Fruit fly (Drosophila melanogaster) whole organism, embryonic: ENCODE measurements around the gene CG42656.
A peak's percentile ranks its signal among the peaks of the same experiment; 100 is the strongest.

ENCODE experiments used
- CG10321 ChIP-seq: fragments of 200-800 bp; sonication (Bioruptor generic); IDR thresholded peaks from 2 replicates; pipeline ENCODE4 v1.3.6; 2022; ENCODE audit warnings: missing biosample characterization, missing genetic modification characterization
- CG10366 ChIP-seq: fragments of 200-800 bp; sonication (Bioruptor generic); IDR thresholded peaks from 2 replicates; pipeline ENCODE4 v1.3.6; 2022; ENCODE audit warnings: missing biosample characterization, missing genetic modification characterization
- CG10959 ChIP-seq: fragments of 200-800 bp; sonication (Bioruptor generic); IDR thresholded peaks from 2 replicates; pipeline ENCODE4 v1.3.6; 2022; ENCODE audit warnings: missing biosample characterization, missing genetic modification characterization
- CG11456 ChIP-seq: fragments of 200-800 bp; sonication (Bioruptor generic); IDR thresholded peaks from 3 replicates; pipeline ENCODE4 v1.3.6; 2022; ENCODE audit warnings: missing biosample characterization, missing genetic modification characterization
- CG11723 ChIP-seq: fragments of 200-800 bp; sonication (Bioruptor generic); optimal IDR thresholded peaks from 2 replicates; lab custom pipeline; 2017; ENCODE audit warnings: missing biosample characterization, mild to moderate bottlenecking, missing genetic modification characterization
- CG12659 ChIP-seq: fragments of 200-800 bp; sonication (Bioruptor generic); optimal IDR thresholded peaks from 3 replicates; lab custom pipeline; 2017; ENCODE audit warnings: mild to moderate bottlenecking, missing biosample characterization, missing genetic modification reagents, missing genetic modification characterization
- CG13894 ChIP-seq: fragments of 200-800 bp; sonication (Bioruptor generic); optimal IDR thresholded peaks from 3 replicates; lab custom pipeline; 2018; ENCODE audit warnings: missing biosample characterization, mild to moderate bottlenecking, missing genetic modification characterization, moderate library complexity
- CG15011 ChIP-seq: fragments of 200-800 bp; sonication (Bioruptor generic); optimal IDR thresholded peaks from 3 replicates; lab custom pipeline; 2018; ENCODE audit warnings: missing biosample characterization, mild to moderate bottlenecking, missing genetic modification characterization
- CG15269 ChIP-seq: fragments of 200-800 bp; sonication (Bioruptor generic); optimal IDR thresholded peaks from 2 replicates; lab custom pipeline; 2018; ENCODE audit warnings: missing biosample characterization, mild to moderate bottlenecking, missing genetic modification characterization, moderate library complexity
- CG15514 ChIP-seq: fragments of 200-800 bp; sonication (Bioruptor generic); optimal IDR thresholded peaks from 3 replicates; lab custom pipeline; 2017; ENCODE audit warnings: missing biosample characterization, missing genetic modification characterization, mild to moderate bottlenecking, moderate library complexity, missing genetic modification reagents
- CG1602 ChIP-seq: fragments of 200-800 bp; sonication (Bioruptor generic); optimal IDR thresholded peaks from 3 replicates; lab custom pipeline; 2016; ENCODE audit warnings: missing biosample characterization, missing genetic modification characterization
- CG1832 ChIP-seq: fragments of 200-800 bp; sonication (Bioruptor generic); optimal IDR thresholded peaks from 2 replicates; lab custom pipeline; 2017; ENCODE audit warnings: missing biosample characterization, mild to moderate bottlenecking, missing genetic modification characterization, inconsistent platforms
- CG18764 ChIP-seq: fragments of 200-800 bp; sonication (Bioruptor generic); optimal IDR thresholded peaks from 3 replicates; lab custom pipeline; 2016; ENCODE audit warnings: missing biosample characterization, missing genetic modification characterization
- CG2678 ChIP-seq: fragments of 200-800 bp; sonication (Bioruptor generic); optimal IDR thresholded peaks from 3 replicates; lab custom pipeline; 2019; ENCODE audit warnings: missing biosample characterization, mild to moderate bottlenecking, missing genetic modification characterization, moderate library complexity
- CG30020 ChIP-seq: fragments of 200-800 bp; optimal IDR thresholded peaks from 2 replicates; lab custom pipeline; 2019; ENCODE audit warnings: missing biosample characterization, mild to moderate bottlenecking, missing genetic modification characterization, moderate library complexity
- CG30403 ChIP-seq: fragments of 200-800 bp; sonication (Bioruptor generic); optimal IDR thresholded peaks from 3 replicates; lab custom pipeline; 2016; ENCODE audit warnings: missing biosample characterization, missing genetic modification characterization
- CG3281 ChIP-seq: fragments of 200-800 bp; sonication (Bioruptor generic); optimal IDR thresholded peaks from 3 replicates; lab custom pipeline; 2017; ENCODE audit warnings: missing biosample characterization, mild to moderate bottlenecking, missing genetic modification characterization
- CG3407 ChIP-seq: fragments of 200-800 bp; sonication (Bioruptor generic); optimal IDR thresholded peaks from 2 replicates; lab custom pipeline; 2018; ENCODE audit warnings: missing biosample characterization, mild to moderate bottlenecking, missing genetic modification characterization
- CG4730 ChIP-seq: fragments of 200-800 bp; sonication (Bioruptor generic); IDR thresholded peaks from 2 replicates; pipeline ENCODE4 v1.3.6; 2022; ENCODE audit warnings: missing biosample characterization, missing genetic modification characterization
- CG4820 ChIP-seq: fragments of 200-800 bp; sonication (Bioruptor generic); optimal IDR thresholded peaks from 3 replicates; lab custom pipeline; 2016; ENCODE audit warnings: missing biosample characterization, missing genetic modification characterization
- CG6683 ChIP-seq: fragments of 200-800 bp; sonication (Bioruptor generic); optimal IDR thresholded peaks from 2 replicates; lab custom pipeline; 2017; ENCODE audit warnings: missing biosample characterization, mild to moderate bottlenecking, missing genetic modification characterization, missing genetic modification reagents
- CG8359 ChIP-seq: fragments of 200-800 bp; sonication (Bioruptor generic); optimal IDR thresholded peaks from 2 replicates; lab custom pipeline; 2017; ENCODE audit warnings: missing biosample characterization, mild to moderate bottlenecking, missing genetic modification characterization, borderline replicate concordance
- CoRest ChIP-seq: fragments of 200-800 bp; sonication (Bioruptor generic); optimal IDR thresholded peaks from 3 replicates; lab custom pipeline; 2018; ENCODE audit warnings: missing biosample characterization, mild to moderate bottlenecking, missing genetic modification characterization, moderate library complexity
- H2.0 ChIP-seq: fragments of 200-800 bp; sonication (Bioruptor generic); IDR thresholded peaks from 2 replicates; pipeline ENCODE4 v1.3.6; 2022; ENCODE audit warnings: missing biosample characterization, missing genetic modification characterization
- HHEX ChIP-seq: fragments of 200-800 bp; sonication (Bioruptor generic); optimal IDR thresholded peaks from 3 replicates; lab custom pipeline; 2017; ENCODE audit warnings: missing biosample characterization, mild to moderate bottlenecking, missing genetic modification characterization, missing genetic modification reagents
- Hr3 ChIP-seq: fragments of 200-800 bp; sonication (Bioruptor generic); optimal IDR thresholded peaks from 3 replicates; lab custom pipeline; 2016; ENCODE audit warnings: missing biosample characterization, missing genetic modification characterization
- Hr51 ChIP-seq, 2 experiments: fragments of 200-800 bp; sonication (Bioruptor generic); optimal IDR thresholded peaks; 2 replicates in 1 of 2; 3 replicates in 1 of 2; lab custom pipeline; 2016 to 2018; ENCODE audit warnings: missing biosample characterization in 2 of 2, missing genetic modification characterization in 2 of 2, mild to moderate bottlenecking in 1 of 2, moderate library complexity in 1 of 2
- Jarid2 ChIP-seq: fragments of 200-800 bp; sonication (Bioruptor generic); optimal IDR thresholded peaks from 3 replicates; lab custom pipeline; 2017; ENCODE audit warnings: mild to moderate bottlenecking, missing biosample characterization, missing genetic modification reagents, missing genetic modification characterization
- NC2α ChIP-seq: fragments of 200-800 bp; sonication (Bioruptor generic); optimal IDR thresholded peaks from 2 replicates; lab custom pipeline; 2016; ENCODE audit warnings: missing biosample characterization, missing genetic modification characterization
- NC2β ChIP-seq: fragments of 200-800 bp; sonication (Bioruptor generic); optimal IDR thresholded peaks from 2 replicates; lab custom pipeline; 2016; ENCODE audit warnings: missing biosample characterization, missing genetic modification characterization
- Nf-YB ChIP-seq: fragments of 200-800 bp; sonication (Bioruptor generic); optimal IDR thresholded peaks from 3 replicates; lab custom pipeline; 2019; ENCODE audit warnings: missing biosample characterization, mild to moderate bottlenecking, missing genetic modification characterization, moderate library complexity
- Opbp ChIP-seq: fragments of 200-800 bp; sonication (Bioruptor generic); IDR thresholded peaks from 3 replicates; pipeline ENCODE4 v1.3.6; 2022; ENCODE audit warnings: missing biosample characterization, missing genetic modification characterization; ENCODE audit not compliant: partially characterized antibody
- PHDP ChIP-seq: fragments of 200-800 bp; sonication (Bioruptor generic); optimal IDR thresholded peaks from 3 replicates; lab custom pipeline; 2018; ENCODE audit warnings: missing biosample characterization, mild to moderate bottlenecking, missing genetic modification characterization, moderate library complexity
- Xrp1 ChIP-seq: fragments of 200-800 bp; sonication (Bioruptor generic); IDR thresholded peaks from 2 replicates; pipeline ENCODE4 v1.3.6; 2022; ENCODE audit warnings: missing biosample characterization, missing genetic modification characterization
- ac ChIP-seq: fragments of 200-800 bp; sonication (Bioruptor generic); optimal IDR thresholded peaks from 3 replicates; lab custom pipeline; 2017; ENCODE audit warnings: missing biosample characterization, mild to moderate bottlenecking, missing genetic modification characterization
- bcd ChIP-seq: fragments of 200-800 bp; sonication (Bioruptor generic); optimal IDR thresholded peaks from 2 replicates; lab custom pipeline; 2017; ENCODE audit warnings: missing biosample characterization, mild to moderate bottlenecking, missing genetic modification characterization
- btn ChIP-seq: fragments of 200-800 bp; sonication (Bioruptor generic); optimal IDR thresholded peaks from 2 replicates; lab custom pipeline; 2016; ENCODE audit warnings: missing biosample characterization, missing genetic modification characterization
- cato ChIP-seq: fragments of 200-800 bp; sonication (Bioruptor generic); optimal IDR thresholded peaks from 2 replicates; lab custom pipeline; 2016; ENCODE audit warnings: missing biosample characterization, missing genetic modification characterization, borderline replicate concordance
- crc ChIP-seq: fragments of 200-800 bp; sonication (Bioruptor generic); optimal IDR thresholded peaks from 2 replicates; lab custom pipeline; 2016; ENCODE audit warnings: missing biosample characterization, missing genetic modification characterization
- crol ChIP-seq: fragments of 200-800 bp; sonication (Bioruptor generic); IDR thresholded peaks from 2 replicates; pipeline ENCODE4 v1.3.6; 2022; ENCODE audit warnings: missing biosample characterization, missing genetic modification characterization
- gem ChIP-seq: fragments of 200-800 bp; sonication (Bioruptor generic); optimal IDR thresholded peaks from 2 replicates; lab custom pipeline; 2019; ENCODE audit warnings: missing biosample characterization, mild to moderate bottlenecking, missing genetic modification characterization, moderate library complexity
- grau ChIP-seq: fragments of 200-800 bp; optimal IDR thresholded peaks from 3 replicates; lab custom pipeline; 2019; ENCODE audit warnings: missing biosample characterization, mild to moderate bottlenecking, missing genetic modification characterization, moderate library complexity
- ken ChIP-seq: fragments of 200-800 bp; sonication (Bioruptor generic); IDR thresholded peaks from 3 replicates; pipeline ENCODE4 v1.3.6; 2022; ENCODE audit warnings: missing biosample characterization, missing genetic modification characterization
- repo ChIP-seq: fragments of 200-800 bp; sonication (Bioruptor generic); optimal IDR thresholded peaks from 2 replicates; lab custom pipeline; 2016; ENCODE audit warnings: missing biosample characterization, missing genetic modification characterization
- tin ChIP-seq: fragments of 200-800 bp; sonication (Bioruptor generic); optimal IDR thresholded peaks from 3 replicates; lab custom pipeline; 2016; ENCODE audit warnings: missing biosample characterization, missing genetic modification characterization
- tna ChIP-seq: fragments of 200-800 bp; sonication (Bioruptor generic); IDR thresholded peaks from 2 replicates; pipeline ENCODE4 v1.3.6; 2022; ENCODE audit warnings: missing biosample characterization, missing genetic modification characterization; ENCODE audit not compliant: partially characterized antibody
- ttk ChIP-seq: fragments of 200-800 bp; sonication (Bioruptor generic); IDR thresholded peaks from 2 replicates; pipeline ENCODE4 v2.1.2; 2022; ENCODE audit warnings: missing biosample characterization, missing genetic modification characterization
- vnd ChIP-seq: fragments of 200-800 bp; sonication (Bioruptor generic); IDR thresholded peaks from 3 replicates; pipeline ENCODE4 v1.3.6; 2022; ENCODE audit warnings: missing biosample characterization, missing genetic modification characterization; ENCODE audit not compliant: partially characterized antibody
- wek ChIP-seq: fragments of 200-800 bp; sonication (Bioruptor generic); optimal IDR thresholded peaks from 3 replicates; lab custom pipeline; 2018; ENCODE audit warnings: missing biosample characterization, mild to moderate bottlenecking, missing genetic modification characterization, moderate library complexity
- wor ChIP-seq: fragments of 200-800 bp; sonication (Bioruptor generic); IDR thresholded peaks from 2 replicates; pipeline ENCODE4 v1.3.6; 2022; ENCODE audit warnings: missing biosample characterization, missing genetic modification characterization

The CG42656 gene

DNA sequence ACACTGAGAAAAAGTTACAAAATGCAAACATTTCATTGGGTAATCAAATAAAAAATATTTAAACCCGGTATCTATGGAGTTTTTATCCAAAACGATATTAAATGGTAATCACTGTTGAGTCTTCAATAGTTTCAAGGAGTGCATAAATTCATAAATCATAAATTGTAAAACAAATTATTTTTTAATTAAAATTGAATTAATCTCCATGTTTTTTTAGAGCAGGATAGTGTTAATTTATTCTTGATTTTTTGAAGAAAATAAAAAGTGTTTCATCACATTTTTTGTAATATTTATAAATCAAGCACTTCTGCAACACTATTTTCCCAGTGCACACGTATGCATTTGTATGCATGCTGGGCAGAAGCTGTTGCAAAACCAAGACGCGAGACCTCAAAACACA, 2.2 kb downstream of the CG42656 start (continued):
- TF ChIP-seq CG11456 (GFP tag; lab: Robert Waterston, UW) (no peak), HHEX (GFP tag; lab: Kevin White, UChicago) (peak; percentile 43), wor (GFP tag; lab: Robert Waterston, UW) (peak; percentile 46; the same call in 1 of the 2 replicates), btn (GFP tag; lab: Kevin White, UChicago) (no peak), CG15514 (GFP tag; lab: Kevin White, UChicago) (no peak), CG10366 (GFP tag; lab: Robert Waterston, UW) (peak; percentile 49; the same call in 1 of the 2 replicates), CG2678 (tag; lab: Kevin White, UChicago) (peak; percentile 81), NC2α (GFP tag; lab: Kevin White, UChicago) (no peak), CG10959 (GFP tag; lab: Robert Waterston, UW) (no peak), Xrp1 (GFP tag; lab: Robert Waterston, UW) (0 out of 2 replicates have a peak, but pooled peaks have one; percentile 9), CG1832 (GFP tag; lab: Kevin White, UChicago) (no peak), ac (GFP tag; lab: Kevin White, UChicago) (no peak), CG12659 (GFP tag; lab: Kevin White, UChicago) (peak; percentile 68), gem (tag; lab: Kevin White, UChicago) (peak; percentile 83), CG15269 (peak; percentile 69), cato (GFP tag; lab: Kevin White, UChicago) (peak; percentile 29), H2.0 (GFP tag; lab: Robert Waterston, UW) (peak; percentile 24; the same call in 1 of the 2 replicates), ttk (peak; percentile 74), tin (GFP tag; lab: Kevin White, UChicago) (peak; percentile 16), CG18764 (GFP tag; lab: Kevin White, UChicago) (peak; percentile 40), Nf-YB (GFP tag; lab: Kevin White, UChicago) (no peak), PHDP (tag; lab: Kevin White, UChicago) (peak; percentile 56), CG10321 (GFP tag; lab: Robert Waterston, UW) (no peak), CG30020 (no peak), CoRest (tag; lab: Kevin White, UChicago) (peak; percentile 78), crc (GFP tag; lab: Kevin White, UChicago) (no peak), CG11723 (GFP tag; lab: Kevin White, UChicago) (peak; percentile 29), CG1602 (GFP tag; lab: Kevin White, UChicago) (peak; percentile 55), Hr3 (GFP tag; lab: Kevin White, UChicago) (peak; percentile 44), CG3407 (GFP tag; lab: Kevin White, UChicago) (peak; percentile 21), CG6683 (GFP tag; lab: Kevin White, UChicago) (no peak), grau (tag; lab: Kevin White, UChicago) (peak; percentile 66), CG13894 (tag; lab: Kevin White, UChicago) (no peak), tna (GFP tag; lab: Robert Waterston, UW) (no peak), bcd (GFP tag; lab: Kevin White, UChicago) (peak; percentile 50), Jarid2 (GFP tag; lab: Kevin White, UChicago) (no peak), CG4820 (peak; percentile 62), crol (no peak), ken (GFP tag; lab: Robert Waterston, UW) (no peak), CG4730 (GFP tag; lab: Robert Waterston, UW) (no peak), NC2β (GFP tag; lab: Kevin White, UChicago) (no peak), vnd (GFP tag; lab: Robert Waterston, UW) (no peak), wek (GFP tag; lab: Kevin White, UChicago) (no peak), CG30403 (GFP tag; lab: Kevin White, UChicago) (peak; percentile 70), Opbp (no peak), CG8359 (GFP tag; lab: Kevin White, UChicago) (no peak), repo (GFP tag; lab: Kevin White, UChicago) (no peak), CG15011 (GFP tag; lab: Kevin White, UChicago) (peak; percentile 1), Hr51 (GFP tag; optimal IDR thresholded peaks at IDR 0.05; lab: Kevin White, UChicago) (peak in 1 of 2 experiments; percentile 92), CG3281 (GFP tag; lab: Kevin White, UChicago) (peak; percentile 21)
